Fruit fly (Drosophila melanogaster) whole organism: Measurements from ENCODE around the gene CG10469.

Source experiments
- CG8478 ChIP-seq: fragments of >200 bp; optimal IDR thresholded peaks from 2 replicates; lab custom pipeline; 2018; ENCODE audit warnings: inconsistent platforms
- Dll ChIP-seq: fragments of >200 bp; optimal IDR thresholded peaks from 2 replicates; lab custom pipeline; 2017
- EcR ChIP-seq, 2 experiments: fragments of >200 bp; optimal IDR thresholded peaks; 2 replicates each; lab custom pipeline; 2017; ENCODE audit warnings: missing biosample characterization in 2 of 2, missing genetic modification characterization in 2 of 2, missing genetic modification reagents in 2 of 2
- pan ChIP-seq: fragments of >200 bp; optimal IDR thresholded peaks from 2 replicates; lab custom pipeline; 2017
- psq ChIP-seq: fragments of >200 bp; optimal IDR thresholded peaks from 2 replicates; lab custom pipeline; 2017
- usp ChIP-seq: fragments of >200 bp; optimal IDR thresholded peaks from 2 replicates; lab custom pipeline; 2017; ENCODE audit warnings: missing biosample characterization, missing genetic modification characterization, mixed read lengths

CG10469 gene

DNA sequence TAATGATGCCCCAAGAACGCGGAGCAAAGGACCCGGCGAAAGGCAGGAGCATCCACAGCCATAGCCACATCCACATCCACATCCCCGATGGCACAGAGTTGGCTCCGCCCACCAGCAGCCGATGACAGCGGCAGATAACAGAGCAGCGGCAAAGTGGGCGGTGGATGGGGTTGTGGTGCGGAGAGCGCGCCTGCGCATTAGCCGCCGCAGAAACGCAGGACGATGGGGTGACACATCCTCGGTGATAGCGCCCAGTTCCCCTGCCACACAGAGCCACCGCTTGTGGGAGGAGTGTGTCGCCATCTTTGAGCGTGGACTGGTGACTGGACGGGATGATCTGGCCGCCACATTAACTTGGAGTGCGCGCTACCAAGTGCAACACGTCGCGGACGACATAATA is 4.2 kb upstream of the CG10469 start, which contains the start of gene Ets65A:
TSS of gene Ets65A (plus strand) at position 348 of the 400 bp plus-strand sequence.
- no peak for TF ChIP-seq psq (lab: Kevin White, UChicago)

DNA sequence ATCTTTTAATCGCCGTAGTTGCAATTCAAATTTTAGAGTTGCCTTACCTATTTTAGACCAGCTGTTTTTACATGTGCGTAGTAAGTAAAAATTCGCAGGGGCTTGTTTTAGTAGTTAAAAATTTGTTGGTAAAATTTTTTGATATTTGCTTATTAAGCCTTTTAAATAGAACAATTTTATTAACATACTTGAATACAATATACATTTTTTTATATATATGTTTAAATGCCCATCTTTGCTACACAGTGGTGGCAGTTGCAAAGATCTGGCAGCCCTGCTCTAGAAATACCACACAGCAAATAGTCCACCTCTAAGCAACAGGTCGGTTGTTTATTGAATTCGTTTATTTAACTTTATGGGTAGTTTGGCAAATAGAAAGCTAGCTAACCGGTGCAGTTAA is 1.6 kb upstream of the CG10469 start, which contains the start of the genes CG10467 and loj:
TSS of gene CG10467 (minus strand) at position 51 of the 400 bp plus-strand sequence.
TSS of gene loj (plus strand) at position 291 of the 400 bp plus-strand sequence.
- no peak for TF ChIP-seq Dll (lab: Kevin White, UChicago)
- no peak for TF ChIP-seq EcR (GFP tag; optimal IDR thresholded peaks at IDR 0.05; lab: Kevin White, UChicago)
- no peak for TF ChIP-seq psq (lab: Kevin White, UChicago)
- no peak for TF ChIP-seq pan (lab: Kevin White, UChicago)
- no peak for TF ChIP-seq usp (GFP tag; lab: Kevin White, UChicago)
- TF ChIP-seq CG8478 (lab: Kevin White, UChicago): no peak

DNA sequence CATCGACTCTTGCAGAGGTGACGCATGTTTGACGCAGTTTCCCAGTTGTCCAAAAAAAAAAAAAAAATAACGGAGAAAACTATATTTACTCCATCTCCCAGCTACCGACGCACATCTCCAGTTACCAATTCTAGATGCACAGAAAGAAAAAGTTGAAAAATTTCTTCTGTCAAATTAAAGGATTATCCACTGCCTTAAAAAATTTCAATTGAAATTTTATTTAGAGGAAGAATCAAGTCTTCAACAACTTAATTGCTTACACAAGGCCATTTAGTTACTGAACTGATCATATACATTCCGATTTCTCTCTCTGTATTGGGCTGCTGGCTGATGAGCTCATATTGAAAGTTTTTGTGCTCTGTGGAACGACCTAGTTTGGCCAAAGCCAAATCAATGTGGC is 7.1 kb downstream of the CG10469 start:
- TF ChIP-seq pan (lab: Kevin White, UChicago): no peak
- TF ChIP-seq usp (GFP tag; lab: Kevin White, UChicago): no peak
- TF ChIP-seq psq (lab: Kevin White, UChicago): no peak
- no peak for TF ChIP-seq CG8478 (lab: Kevin White, UChicago)
- no peak for TF ChIP-seq EcR (GFP tag; optimal IDR thresholded peaks at IDR 0.05; lab: Kevin White, UChicago)
- no peak for TF ChIP-seq Dll (lab: Kevin White, UChicago)

DNA sequence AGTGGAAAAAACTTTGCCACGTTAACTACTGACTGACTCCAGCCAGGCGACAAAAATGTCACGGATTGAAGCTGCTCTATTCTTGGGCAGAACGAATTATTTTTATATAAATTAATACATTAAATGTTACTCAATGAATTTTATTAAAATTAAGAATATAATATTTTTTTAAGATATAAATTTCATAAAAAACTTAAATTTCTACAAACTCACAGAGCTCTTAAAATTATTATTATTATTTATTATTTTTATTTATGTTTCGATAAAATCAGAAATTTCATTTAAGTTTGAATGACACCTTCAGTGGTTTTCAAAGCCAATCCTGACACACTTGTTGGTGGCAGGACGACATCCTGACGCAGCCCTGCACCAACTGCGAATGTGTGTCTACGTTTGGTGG is 8.0 kb downstream of the CG10469 start:
- TF ChIP-seq usp (GFP tag; lab: Kevin White, UChicago) (no peak), pan (lab: Kevin White, UChicago) (no peak), Dll (lab: Kevin White, UChicago) (no peak), CG8478 (lab: Kevin White, UChicago) (no peak), psq (lab: Kevin White, UChicago) (no peak)

DNA sequence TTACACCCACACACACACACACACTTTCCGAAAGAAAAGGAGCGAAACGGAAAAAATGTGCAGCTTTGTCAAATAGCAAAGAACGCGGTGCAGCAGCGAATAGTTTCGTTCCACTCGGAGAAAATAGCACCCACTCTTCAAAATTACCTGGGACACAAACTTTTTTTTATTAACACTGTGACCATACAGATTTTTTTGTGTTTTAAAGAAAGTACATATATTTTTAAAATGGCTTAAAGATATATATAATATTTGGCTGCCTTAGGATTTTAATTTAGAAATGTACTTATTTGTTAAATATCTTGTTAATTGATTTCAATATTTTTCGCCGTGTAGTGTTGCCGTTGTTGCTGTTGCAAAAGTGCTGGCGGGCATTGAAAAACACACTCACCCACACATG is 8.7 kb downstream of the CG10469 start:
- TF ChIP-seq pan (lab: Kevin White, UChicago): no peak
- TF ChIP-seq Dll (lab: Kevin White, UChicago): no peak
- no peak for TF ChIP-seq EcR (GFP tag; optimal IDR thresholded peaks at IDR 0.05; lab: Kevin White, UChicago)
- TF ChIP-seq psq (lab: Kevin White, UChicago): no peak

DNA sequence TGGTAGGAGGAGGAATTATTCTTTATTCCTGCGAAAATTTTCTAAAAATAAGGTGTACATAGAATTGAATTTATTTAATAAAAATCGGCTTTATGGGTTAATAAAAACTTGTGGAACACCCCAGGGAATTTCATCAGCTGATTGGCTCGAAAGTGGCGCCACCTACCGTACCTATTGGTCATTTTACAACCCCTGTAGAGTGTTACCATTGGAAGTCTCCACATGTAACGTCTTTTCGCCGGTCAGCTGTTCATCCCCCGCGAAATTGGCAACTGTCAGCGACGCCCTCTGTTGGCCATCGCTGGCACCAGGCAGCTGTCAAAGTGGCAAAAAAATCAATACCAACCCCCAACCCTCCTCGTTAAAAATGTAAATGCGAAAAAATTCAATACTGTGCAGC is 10.6 kb downstream of the CG10469 start, which contains the start of gene CG13293:
TSS of gene CG13293 (plus strand) at position 323 of the 400 bp plus-strand sequence.
- TF ChIP-seq usp (GFP tag; lab: Kevin White, UChicago) (no peak), pan (lab: Kevin White, UChicago) (no peak), EcR (GFP tag; optimal IDR thresholded peaks at IDR 0.05; lab: Kevin White, UChicago) (no peak), psq (lab: Kevin White, UChicago) (no peak), Dll (lab: Kevin White, UChicago) (no peak), CG8478 (lab: Kevin White, UChicago) (no peak)

DNA sequence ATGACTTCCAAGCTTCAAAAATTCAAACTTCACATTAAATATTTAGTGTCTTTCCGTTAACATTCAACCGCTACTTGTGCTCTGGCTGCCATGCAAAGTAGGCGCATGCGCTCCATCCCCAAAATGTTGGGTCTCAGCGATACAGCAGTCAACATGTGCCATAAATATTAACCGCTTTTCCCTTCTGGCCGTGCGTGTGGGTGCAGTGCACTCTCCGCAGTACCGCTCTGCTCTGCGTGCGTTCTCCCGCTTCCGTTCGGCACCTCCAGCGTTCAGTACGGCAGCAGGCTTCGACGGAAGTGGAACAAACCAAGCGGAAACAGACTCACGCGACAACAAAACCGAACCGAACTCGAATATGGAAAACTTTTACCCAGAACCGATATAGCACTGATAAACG is 16.7 kb downstream of the CG10469 start, which contains the start of gene ssp6:
TSS of gene ssp6 (plus strand) at position 294 of the 400 bp plus-strand sequence.
- no peak for TF ChIP-seq Dll (lab: Kevin White, UChicago)

DNA sequence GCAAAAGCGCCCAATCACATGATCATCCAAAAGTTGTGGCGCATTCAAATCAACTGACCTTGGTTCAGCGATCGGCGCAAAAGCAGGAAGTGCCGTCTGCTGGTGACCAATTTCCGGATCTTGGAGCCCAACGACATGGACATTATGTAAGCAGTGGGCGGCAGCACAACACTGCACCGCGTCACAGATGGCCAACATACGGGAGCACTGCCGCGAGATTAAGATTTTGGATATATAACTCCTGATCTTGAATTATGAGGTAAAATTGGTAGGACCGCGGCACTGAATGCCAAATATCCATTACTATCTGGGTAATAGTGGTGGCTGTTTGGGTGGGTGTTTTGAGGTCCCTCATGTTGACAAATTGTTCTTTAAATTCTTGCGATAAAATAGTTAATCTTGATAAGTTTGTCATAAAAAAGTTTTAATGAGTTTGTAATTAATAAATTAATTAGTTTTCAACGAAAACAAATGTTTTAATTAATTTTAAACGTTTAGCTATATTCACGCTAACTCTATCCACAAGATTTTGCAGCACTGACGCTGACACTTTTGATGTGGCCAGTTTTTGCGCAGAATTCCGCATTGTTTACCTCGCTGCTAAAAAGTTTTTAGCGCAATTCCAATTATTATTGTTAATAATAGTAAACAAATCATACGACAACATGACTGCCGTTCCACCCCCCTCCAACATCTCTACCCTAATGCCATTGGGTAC is 18.0 kb downstream of the CG10469 start, which contains the start of the genes CG13295 and CG6610:
TSS of gene CG13295 (minus strand) at position 271 of the 718 bp plus-strand sequence.
TSS of gene CG6610 (plus strand) at position 562 of the 718 bp plus-strand sequence.
- TF ChIP-seq EcR (GFP tag; optimal IDR thresholded peaks at IDR 0.05; lab: Kevin White, UChicago) (no peak), Dll (lab: Kevin White, UChicago) (no peak), CG8478 (lab: Kevin White, UChicago) (no peak)

DNA sequence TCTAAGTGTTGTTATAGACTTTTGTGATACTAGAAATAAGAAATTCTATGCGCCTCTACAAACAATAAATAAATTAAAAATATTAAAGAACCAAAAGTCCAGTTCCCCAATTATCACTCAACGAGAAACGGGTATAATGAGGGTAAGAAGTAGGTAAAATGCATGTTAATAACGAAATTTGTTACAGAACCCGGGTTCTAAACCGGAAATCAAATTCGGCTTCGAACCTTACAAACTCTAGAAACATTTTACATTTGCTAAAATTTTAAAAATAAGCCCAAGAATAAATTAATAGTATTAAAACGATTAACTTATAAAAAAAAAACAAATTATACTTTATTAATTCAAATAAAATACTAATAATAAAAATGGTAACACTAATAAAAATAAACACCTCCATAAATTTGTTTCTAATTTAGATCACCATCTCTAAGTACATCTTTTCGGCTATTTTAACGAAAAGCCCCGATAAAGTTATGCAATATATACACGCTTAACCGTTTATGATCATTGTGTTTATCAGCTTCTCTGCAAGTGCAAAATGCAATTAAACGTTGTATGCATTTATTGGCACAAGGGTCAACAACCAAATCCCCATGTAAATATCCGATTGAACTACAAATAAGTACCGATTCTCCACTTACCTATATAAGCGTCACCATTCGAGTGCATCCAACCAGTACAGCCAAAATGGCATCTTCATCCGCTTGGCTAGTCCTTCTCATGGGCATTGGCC is 21.5 kb downstream of the CG10469 start, which contains the start of gene CG6602:
TSS of gene CG6602 (plus strand) at position 686 of the 736 bp plus-strand sequence.
- no peak for TF ChIP-seq EcR (GFP tag; optimal IDR thresholded peaks at IDR 0.05; lab: Kevin White, UChicago)
- TF ChIP-seq Dll (lab: Kevin White, UChicago): no peak
- no peak for TF ChIP-seq pan (lab: Kevin White, UChicago)
- TF ChIP-seq psq (lab: Kevin White, UChicago): no peak
- TF ChIP-seq CG8478 (lab: Kevin White, UChicago): no peak
- no peak for TF ChIP-seq usp (GFP tag; lab: Kevin White, UChicago)

DNA sequence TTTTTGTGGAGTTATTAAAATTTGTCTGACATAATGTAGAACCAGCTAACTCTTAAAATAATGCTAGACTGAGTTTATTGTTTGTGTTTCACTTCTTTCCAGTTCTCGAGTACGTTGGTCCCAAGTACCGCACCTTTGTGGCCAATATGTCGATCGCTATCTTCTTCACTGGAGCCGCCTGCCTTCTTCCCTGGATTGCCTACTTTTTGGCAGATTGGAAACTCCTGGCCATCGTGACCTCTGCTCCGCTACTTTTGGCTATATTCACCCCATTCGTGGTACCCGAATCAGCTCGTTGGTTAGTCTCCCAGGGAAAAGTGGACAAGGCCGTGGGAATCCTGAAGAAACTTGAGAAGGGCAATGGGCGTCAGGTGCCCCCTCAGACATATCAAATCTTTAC is 23.0 kb downstream of the CG10469 start:
- TF ChIP-seq psq (lab: Kevin White, UChicago) (no peak), usp (GFP tag; lab: Kevin White, UChicago) (no peak)

DNA sequence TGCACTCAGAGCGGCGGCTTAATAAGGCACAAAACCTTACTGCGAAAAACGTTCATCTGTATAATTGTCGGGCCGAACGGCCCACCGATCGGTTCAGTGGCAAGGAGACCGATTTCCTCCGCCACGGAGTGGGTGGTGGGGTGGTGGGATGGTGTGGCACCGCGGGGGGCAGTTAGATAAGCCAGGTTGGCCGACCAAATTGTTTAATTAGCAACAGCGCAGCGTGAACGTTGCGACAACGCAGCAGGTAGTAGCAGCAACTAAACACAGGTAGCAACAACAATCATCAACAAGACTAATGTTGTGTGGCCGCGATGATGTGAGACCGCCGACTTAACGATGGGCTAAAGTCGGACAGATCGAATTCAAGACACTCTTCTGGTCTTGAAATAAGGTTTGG is 24.9 kb downstream of the CG10469 start:
- TF ChIP-seq psq (lab: Kevin White, UChicago) (no peak), EcR (GFP tag; optimal IDR thresholded peaks at IDR 0.05; lab: Kevin White, UChicago) (no peak), CG8478 (lab: Kevin White, UChicago) (no peak), Dll (lab: Kevin White, UChicago) (no peak), pan (lab: Kevin White, UChicago) (no peak), usp (GFP tag; lab: Kevin White, UChicago) (no peak)
